Fruit fly (Drosophila melanogaster) whole organism, prepupa: Measurements from ENCODE around the gene CG32137.

Experiments used
- Blimp-1 ChIP-seq: fragments of 200-800 bp; sonication (Bioruptor generic); optimal IDR thresholded peaks from 3 replicates; lab custom pipeline; 2017; ENCODE audit warnings: missing biosample characterization, missing genetic modification characterization, mild to moderate bottlenecking, moderate library complexity, missing genetic modification reagents
- CG10631 ChIP-seq: fragments of 200-800 bp; sonication (Bioruptor generic); optimal IDR thresholded peaks from 2 replicates; lab custom pipeline; 2016; ENCODE audit warnings: missing biosample characterization, missing genetic modification characterization
- CG10669 ChIP-seq: fragments of 200-800 bp; sonication (Bioruptor generic); optimal IDR thresholded peaks from 3 replicates; lab custom pipeline; 2018; ENCODE audit warnings: missing biosample characterization, mild to moderate bottlenecking, missing genetic modification characterization, moderate library complexity
- CG11294 ChIP-seq: fragments of 200-800 bp; sonication (Bioruptor generic); IDR thresholded peaks from 2 replicates; pipeline ENCODE4 v1.3.6; 2022; ENCODE audit warnings: missing biosample characterization, missing genetic modification characterization
- CG11762 ChIP-seq: fragments of 200-800 bp; sonication (Bioruptor generic); optimal IDR thresholded peaks from 3 replicates; lab custom pipeline; 2016; ENCODE audit warnings: missing biosample characterization, missing genetic modification characterization; ENCODE audit not compliant: insufficient read depth
- CG11902 ChIP-seq: fragments of 200-800 bp; sonication (Bioruptor generic); optimal IDR thresholded peaks from 3 replicates; lab custom pipeline; 2016; ENCODE audit warnings: missing biosample characterization, missing genetic modification characterization
- CG15336 ChIP-seq: fragments of 200-800 bp; sonication (Bioruptor generic); IDR thresholded peaks from 2 replicates; pipeline ENCODE4 v1.3.6; 2022; ENCODE audit warnings: missing biosample characterization, missing genetic modification characterization
- CG1621 ChIP-seq: fragments of 200-800 bp; sonication (Bioruptor generic); optimal IDR thresholded peaks from 3 replicates; lab custom pipeline; 2018; ENCODE audit warnings: missing biosample characterization, mild to moderate bottlenecking, missing genetic modification characterization
- CG3032 ChIP-seq: fragments of 200-800 bp; optimal IDR thresholded peaks from 2 replicates; lab custom pipeline; 2019; ENCODE audit warnings: missing biosample characterization, mild to moderate bottlenecking, missing genetic modification characterization, moderate library complexity
- CG31627 ChIP-seq: fragments of 200-800 bp; sonication (Bioruptor generic); optimal IDR thresholded peaks from 3 replicates; lab custom pipeline; 2016; ENCODE audit warnings: missing biosample characterization, missing genetic modification characterization
- CG32006 ChIP-seq: fragments of 200-800 bp; sonication (Bioruptor generic); optimal IDR thresholded peaks from 3 replicates; lab custom pipeline; 2017; ENCODE audit warnings: missing biosample characterization, mild to moderate bottlenecking, missing genetic modification characterization
- CG3919 ChIP-seq: fragments of 200-800 bp; sonication (Bioruptor generic); optimal IDR thresholded peaks from 3 replicates; lab custom pipeline; 2016; ENCODE audit warnings: missing biosample characterization, missing genetic modification characterization
- CG4318 ChIP-seq: fragments of 200-800 bp; sonication (Bioruptor generic); optimal IDR thresholded peaks from 3 replicates; lab custom pipeline; 2017; ENCODE audit warnings: missing biosample characterization, mild to moderate bottlenecking, missing genetic modification characterization
- CG6163 ChIP-seq: fragments of 200-800 bp; sonication (Bioruptor generic); IDR thresholded peaks from 3 replicates; pipeline ENCODE4 v1.3.6; 2022; ENCODE audit warnings: missing biosample characterization, missing genetic modification characterization
- CG6792 ChIP-seq: fragments of 200-800 bp; sonication (Bioruptor generic); optimal IDR thresholded peaks from 3 replicates; lab custom pipeline; 2016; ENCODE audit warnings: missing biosample characterization, missing genetic modification characterization
- CG6808 ChIP-seq: fragments of 200-800 bp; sonication (Bioruptor generic); optimal IDR thresholded peaks from 3 replicates; lab custom pipeline; 2017; ENCODE audit warnings: missing biosample characterization, missing genetic modification characterization, mild to moderate bottlenecking, moderate library complexity, missing genetic modification reagents
- CG6854 ChIP-seq: fragments of 200-800 bp; sonication (Bioruptor generic); optimal IDR thresholded peaks from 2 replicates; lab custom pipeline; 2017; ENCODE audit warnings: missing biosample characterization, mild to moderate bottlenecking, missing genetic modification characterization
- CG7368 ChIP-seq: fragments of 200-800 bp; sonication (Bioruptor generic); optimal IDR thresholded peaks from 3 replicates; lab custom pipeline; 2016; ENCODE audit warnings: missing biosample characterization, missing genetic modification characterization
- CG8119 ChIP-seq: fragments of 200-800 bp; sonication (Bioruptor generic); IDR thresholded peaks from 3 replicates; pipeline ENCODE4 v1.3.6; 2022; ENCODE audit warnings: missing biosample characterization, missing genetic modification characterization
- CG8632 ChIP-seq: fragments of 200-800 bp; sonication (Bioruptor generic); optimal IDR thresholded peaks from 3 replicates; lab custom pipeline; 2016; ENCODE audit warnings: missing biosample characterization, missing genetic modification characterization
- CG9139 ChIP-seq: fragments of 200-800 bp; sonication (Bioruptor generic); optimal IDR thresholded peaks from 3 replicates; lab custom pipeline; 2017; ENCODE audit warnings: missing biosample characterization, mild to moderate bottlenecking, missing genetic modification characterization
- Eip75B ChIP-seq: fragments of 200-800 bp; sonication (Bioruptor generic); optimal IDR thresholded peaks from 3 replicates; lab custom pipeline; 2016; ENCODE audit warnings: missing biosample characterization, missing genetic modification characterization
- Eip78C ChIP-seq: fragments of 200-800 bp; sonication (Bioruptor generic); peaks from one replicate; lab custom pipeline; 2016; ENCODE audit warnings: missing biosample characterization, missing genetic modification characterization
- Eip93F ChIP-seq: fragments of 200-800 bp; sonication (Bioruptor generic); optimal IDR thresholded peaks from 2 replicates; lab custom pipeline; 2016; ENCODE audit warnings: missing biosample characterization, mild to moderate bottlenecking, missing genetic modification characterization
- Ets96B ChIP-seq: fragments of 200-800 bp; optimal IDR thresholded peaks from 2 replicates; lab custom pipeline; 2019; ENCODE audit warnings: missing biosample characterization, mild to moderate bottlenecking, missing genetic modification characterization, moderate library complexity
- Gug ChIP-seq: fragments of 200-800 bp; sonication (Bioruptor generic); IDR thresholded peaks from 2 replicates; pipeline ENCODE4 v1.3.6; 2022; ENCODE audit warnings: missing biosample characterization, missing genetic modification characterization
- Hr38 ChIP-seq: sonication (Bioruptor generic); optimal IDR thresholded peaks from 2 replicates; lab custom pipeline; 2016; ENCODE audit warnings: missing biosample characterization, missing genetic modification characterization
- Hr39 ChIP-seq: fragments of 200-800 bp; sonication (Bioruptor generic); optimal IDR thresholded peaks from 2 replicates; lab custom pipeline; 2016; ENCODE audit warnings: missing biosample characterization, missing genetic modification characterization
- Hr4 ChIP-seq: fragments of 200-800 bp; sonication (Bioruptor generic); optimal IDR thresholded peaks from 3 replicates; lab custom pipeline; 2016; ENCODE audit warnings: missing biosample characterization, missing genetic modification characterization
- Lpt ChIP-seq: fragments of 200-800 bp; sonication (Bioruptor generic); optimal IDR thresholded peaks from 3 replicates; lab custom pipeline; 2016; ENCODE audit warnings: missing biosample characterization, missing genetic modification characterization
- Met ChIP-seq: fragments of 200-800 bp; sonication (Bioruptor generic); optimal IDR thresholded peaks from 3 replicates; lab custom pipeline; 2016; ENCODE audit warnings: missing biosample characterization, missing genetic modification characterization
- OdsH ChIP-seq: fragments of 200-800 bp; sonication (Bioruptor generic); optimal IDR thresholded peaks from 3 replicates; lab custom pipeline; 2016; ENCODE audit warnings: missing biosample characterization, missing genetic modification characterization
- Smox ChIP-seq: fragments of 200-800 bp; sonication (Bioruptor generic); optimal IDR thresholded peaks from 3 replicates; lab custom pipeline; 2016; ENCODE audit warnings: missing biosample characterization, missing genetic modification characterization
- Sox102F ChIP-seq: fragments of 200-800 bp; sonication (Bioruptor generic); optimal IDR thresholded peaks from 2 replicates; lab custom pipeline; 2016; ENCODE audit warnings: missing biosample characterization, mild to moderate bottlenecking, missing genetic modification characterization
- Sox14 ChIP-seq: fragments of 200-800 bp; sonication (Bioruptor generic); optimal IDR thresholded peaks from 3 replicates; lab custom pipeline; 2016; ENCODE audit warnings: missing biosample characterization, missing genetic modification characterization
- achi ChIP-seq: fragments of 200-800 bp; sonication (Bioruptor generic); optimal IDR thresholded peaks from 3 replicates; lab custom pipeline; 2016; ENCODE audit warnings: missing biosample characterization, missing genetic modification characterization
- acj6 ChIP-seq: fragments of 200-800 bp; sonication (Bioruptor generic); optimal IDR thresholded peaks from 3 replicates; lab custom pipeline; 2016; ENCODE audit warnings: missing biosample characterization, missing genetic modification characterization
- cyc ChIP-seq: fragments of 200-800 bp; sonication (Bioruptor generic); optimal IDR thresholded peaks from 3 replicates; lab custom pipeline; 2016; ENCODE audit warnings: missing biosample characterization, missing genetic modification characterization
- dac ChIP-seq: fragments of 200-800 bp; sonication (Bioruptor generic); optimal IDR thresholded peaks from 2 replicates; lab custom pipeline; 2017; ENCODE audit warnings: missing biosample characterization, mild to moderate bottlenecking, missing genetic modification characterization
- dsx ChIP-seq: fragments of 200-800 bp; optimal IDR thresholded peaks from 3 replicates; lab custom pipeline; 2019; ENCODE audit warnings: missing biosample characterization, mild to moderate bottlenecking, missing genetic modification characterization, moderate library complexity; ENCODE audit not compliant: poor library complexity, severe bottlenecking
- eg ChIP-seq: fragments of 200-800 bp; sonication (Bioruptor generic); IDR thresholded peaks from 3 replicates; pipeline ENCODE4 v1.3.6; 2022; ENCODE audit warnings: missing biosample characterization, missing genetic modification characterization
- esn ChIP-seq: fragments of 200-800 bp; sonication (Bioruptor generic); optimal IDR thresholded peaks from 2 replicates; lab custom pipeline; 2016; ENCODE audit warnings: missing biosample characterization, mild to moderate bottlenecking, missing genetic modification characterization, moderate library complexity
- fd59A ChIP-seq: fragments of 200-800 bp; sonication (Bioruptor generic); optimal IDR thresholded peaks from 2 replicates; lab custom pipeline; 2017; ENCODE audit warnings: missing biosample characterization, mild to moderate bottlenecking, missing genetic modification characterization, missing genetic modification reagents
- fd85E ChIP-seq: fragments of 200-800 bp; sonication (Bioruptor generic); optimal IDR thresholded peaks from 3 replicates; lab custom pipeline; 2016; ENCODE audit warnings: missing biosample characterization, missing genetic modification characterization
- fkh ChIP-seq: fragments of 200-800 bp; sonication (Bioruptor generic); optimal IDR thresholded peaks from 3 replicates; lab custom pipeline; 2017; ENCODE audit warnings: missing biosample characterization, mild to moderate bottlenecking, missing genetic modification characterization, moderate library complexity
- lz ChIP-seq: fragments of 200-800 bp; sonication (Bioruptor generic); optimal IDR thresholded peaks from 3 replicates; lab custom pipeline; 2016; ENCODE audit warnings: missing biosample characterization, missing genetic modification characterization
- spab ChIP-seq: fragments of 200-800 bp; sonication (Bioruptor generic); optimal IDR thresholded peaks from 2 replicates; lab custom pipeline; 2017; ENCODE audit warnings: missing biosample characterization, mild to moderate bottlenecking, missing genetic modification characterization, missing genetic modification reagents
- vri ChIP-seq: fragments of 200-800 bp; sonication (Bioruptor generic); optimal IDR thresholded peaks from 3 replicates; lab custom pipeline; 2016; ENCODE audit warnings: missing biosample characterization, mild to moderate bottlenecking, missing genetic modification characterization

Gene CG32137

dm6 chr3L:13936771-13937170 is 2.3 kb upstream of the CG32137 start (continued):
- TF ChIP-seq esn (GFP tag; lab: Kevin White, UChicago) (no peak), CG15336 (GFP tag; lab: Robert Waterston, UW) (no peak)
- TF ChIP-seq, all 60 proteins: peak for 4

dm6 chr3L:13938470-13939150 is 440 bp upstream of the CG32137 start:
- TF ChIP-seq vri (GFP tag; lab: Kevin White, UChicago) (peak; percentile 86), CG9139 (GFP tag; lab: Kevin White, UChicago) (peak; percentile 85), Eip78C (GFP tag; lab: Kevin White, UChicago) (peak; percentile 98), fd85E (GFP tag; lab: Kevin White, UChicago) (peak; percentile 61), fkh (peak; percentile 57), CG32006 (GFP tag; lab: Kevin White, UChicago) (peak; percentile 98), lz (GFP tag; lab: Kevin White, UChicago) (peak; percentile 94), Hr4 (GFP tag; lab: Kevin White, UChicago) (peak; percentile 96), Smox (GFP tag; lab: Kevin White, UChicago) (peak; percentile 96), OdsH (GFP tag; lab: Kevin White, UChicago) (peak; percentile 96), Gug (GFP tag; lab: Robert Waterston, UW) (peak; percentile 82), esn (GFP tag; lab: Kevin White, UChicago) (peak; percentile 98), Sox14 (GFP tag; lab: Kevin White, UChicago) (peak; percentile 97), CG11294 (GFP tag; lab: Robert Waterston, UW) (peak; percentile 70; the same call in 1 of the 2 replicates), achi (GFP tag; lab: Kevin White, UChicago) (peak; percentile 95), Hr38 (peak; percentile 28), CG1621 (peak; percentile 71), Ets96B (peak; percentile 91), eg (GFP tag; lab: Robert Waterston, UW) (peak; percentile 77), Met (peak; percentile 96), dsx (GFP tag; lab: Kevin White, UChicago) (peak; percentile 84), CG6854 (GFP tag; lab: Kevin White, UChicago) (peak; percentile 85), Sox102F (peak; percentile 94), Blimp-1 (peak; percentile 85), CG10669 (peak; percentile 93), CG7368 (GFP tag; lab: Kevin White, UChicago) (peak; percentile 86), CG3919 (peak; percentile 96), Hr39 (GFP tag; lab: Kevin White, UChicago) (peak; percentile 96), CG15336 (GFP tag; lab: Robert Waterston, UW) (peak; percentile 88), CG4318 (peak; percentile 94), CG31627 (GFP tag; lab: Kevin White, UChicago) (peak; percentile 96), CG11762 (GFP tag; lab: Kevin White, UChicago) (peak; percentile 93), CG10631 (peak; percentile 93), acj6 (peak; percentile 96), Eip75B (GFP tag; lab: Kevin White, UChicago) (peak; percentile 95), CG8119 (GFP tag; lab: Robert Waterston, UW) (peak; percentile 91), spab (peak; percentile 97), CG3032 (tag; lab: Kevin White, UChicago) (peak; percentile 94), CG6808 (GFP tag; lab: Kevin White, UChicago) (peak; percentile 97), dac (GFP tag; lab: Kevin White, UChicago) (peak; percentile 83), cyc (GFP tag; lab: Kevin White, UChicago) (peak; percentile 96), CG8632 (peak; percentile 95), fd59A (GFP tag; lab: Kevin White, UChicago) (peak; percentile 97), Lpt (GFP tag; lab: Kevin White, UChicago) (peak; percentile 93), Eip93F (GFP tag; lab: Kevin White, UChicago) (peak; percentile 76), CG11902 (GFP tag; lab: Kevin White, UChicago) (peak; percentile 92), CG6792 (GFP tag; lab: Kevin White, UChicago) (peak; percentile 95), CG6163 (peak; percentile 78)
